Worm (Caenorhabditis elegans) whole organism, L1 larva: ENCODE measurements around the gene irld-49.

Experiments used
- C04F5.9 ChIP-seq: sonication (generic microtip); optimal IDR thresholded peaks from 2 replicates; lab custom pipeline; 2016; ENCODE audit warnings: missing genetic modification characterization, missing compliant biosample characterization
- C34B4.2 ChIP-seq: sonication (generic microtip); optimal IDR thresholded peaks from 2 replicates; lab custom pipeline; 2017; ENCODE audit warnings: mild to moderate bottlenecking, missing genetic modification characterization, missing compliant biosample characterization
- alr-1 ChIP-seq: fragments of 200-800 bp; sonication (Bioruptor generic); optimal IDR thresholded peaks from 2 replicates; lab custom pipeline; 2018; ENCODE audit warnings: borderline replicate concordance, mild to moderate bottlenecking, missing genetic modification characterization, missing compliant biosample characterization
- aly-2 ChIP-seq: fragments of 150-350 bp; optimal IDR thresholded peaks from 2 replicates; lab custom pipeline; 2014; ENCODE audit warnings: missing biosample characterization, missing genetic modification characterization
- blmp-1 ChIP-seq: fragments of 150-350 bp; optimal IDR thresholded peaks from 2 replicates; lab custom pipeline; 2014; ENCODE audit warnings: missing biosample characterization, missing genetic modification characterization
- ceh-63 ChIP-seq: fragments of 200-800 bp; sonication (Bioruptor generic); optimal IDR thresholded peaks from 2 replicates; lab custom pipeline; 2018; ENCODE audit warnings: mild to moderate bottlenecking, missing genetic modification characterization, missing compliant biosample characterization
- ceh-82 ChIP-seq, 3 experiments: fragments of 150-350 bp in 1 of 3; sonication (generic microtip) in 2 of 3; optimal IDR thresholded peaks; 2 replicates each; lab custom pipeline; 2014 to 2017; ENCODE audit warnings: missing biosample characterization in 3 of 3, missing genetic modification characterization in 3 of 3
- ceh-90 ChIP-seq: sonication (generic microtip); optimal IDR thresholded peaks from 2 replicates; lab custom pipeline; 2016; ENCODE audit warnings: missing genetic modification characterization, missing compliant biosample characterization
- ces-1 ChIP-seq: fragments of 150-350 bp; optimal IDR thresholded peaks from 2 replicates; lab custom pipeline; 2014; ENCODE audit warnings: missing biosample characterization, missing genetic modification reagents, missing genetic modification characterization
- dpl-1 ChIP-seq, 3 experiments: fragments of 150-350 bp in 2 of 3; sonication (generic microtip) in 1 of 3; optimal IDR thresholded peaks; 2 replicates each; lab custom pipeline; 2014 to 2017; ENCODE audit warnings: missing biosample characterization in 3 of 3, missing genetic modification characterization in 3 of 3, missing genetic modification reagents in 3 of 3
- efl-1 ChIP-seq, 4 experiments: fragments of 150-350 bp; optimal IDR thresholded peaks in 3 of 4; peaks in 1 of 4; 1 replicate in 1 of 4; 2 replicates in 3 of 4; lab custom pipeline; 2014; ENCODE audit warnings: missing biosample characterization in 2 of 4, missing genetic modification characterization in 2 of 4, missing genetic modification reagents in 2 of 4
- egl-27 ChIP-seq, 2 experiments: fragments of 150-350 bp in 1 of 2; sonication (generic microtip); optimal IDR thresholded peaks; 3 replicates each; lab custom pipeline; 2017 to 2018; ENCODE audit warnings: missing biosample characterization in 2 of 2, missing genetic modification characterization in 2 of 2, missing genetic modification reagents in 2 of 2
- fkh-4 ChIP-seq: sonication (generic microtip); optimal IDR thresholded peaks from 2 replicates; lab custom pipeline; 2016; ENCODE audit warnings: missing compliant biosample characterization, missing genetic modification characterization, borderline replicate concordance
- fkh-8 ChIP-seq: sonication (generic microtip); optimal IDR thresholded peaks from 2 replicates; lab custom pipeline; 2016; ENCODE audit warnings: mild to moderate bottlenecking, missing genetic modification characterization, missing compliant biosample characterization
- hlh-4 ChIP-seq: sonication (generic microtip); optimal IDR thresholded peaks from 2 replicates; lab custom pipeline; 2016; ENCODE audit warnings: mild to moderate bottlenecking, missing genetic modification characterization, missing compliant biosample characterization
- hpl-2 ChIP-seq: fragments of 150-350 bp; optimal IDR thresholded peaks from 2 replicates; lab custom pipeline; 2014; ENCODE audit warnings: missing biosample characterization, missing genetic modification reagents, missing genetic modification characterization
- lin-14 ChIP-seq: fragments of 200-800 bp; sonication (Bioruptor generic); optimal IDR thresholded peaks from 2 replicates; lab custom pipeline; 2018; ENCODE audit warnings: mild to moderate bottlenecking, missing genetic modification characterization, moderate library complexity, missing compliant biosample characterization
- lin-15B ChIP-seq: fragments of 150-350 bp; sonication (generic microtip); optimal IDR thresholded peaks from 3 replicates; lab custom pipeline; 2014; ENCODE audit warnings: missing biosample characterization, missing genetic modification characterization
- lir-3 ChIP-seq: sonication (generic microtip); optimal IDR thresholded peaks from 2 replicates; lab custom pipeline; 2016; ENCODE audit warnings: mild to moderate bottlenecking, missing genetic modification characterization, moderate library complexity, missing compliant biosample characterization; ENCODE audit not compliant: poor library complexity
- mef-2 ChIP-seq: fragments of 150-350 bp; optimal IDR thresholded peaks from 2 replicates; lab custom pipeline; 2014; ENCODE audit warnings: missing biosample characterization, missing genetic modification characterization
- nhr-11 ChIP-seq: fragments of 150-350 bp; optimal IDR thresholded peaks from 2 replicates; lab custom pipeline; 2014; ENCODE audit warnings: missing biosample characterization, missing genetic modification characterization
- nhr-19 ChIP-seq: fragments of 200-800 bp; sonication (Bioruptor generic); conservative IDR thresholded peaks from 2 replicates; pipeline ENCODE4 v1.3.6; 2022; ENCODE audit warnings: missing genetic modification characterization, missing compliant biosample characterization
- nhr-71 ChIP-seq: sonication (generic microtip); optimal IDR thresholded peaks from 2 replicates; lab custom pipeline; 2016; ENCODE audit warnings: mild to moderate bottlenecking, missing genetic modification characterization, moderate library complexity, missing compliant biosample characterization
- nhr-77 ChIP-seq: fragments of 150-350 bp; optimal IDR thresholded peaks from 2 replicates; lab custom pipeline; 2014; ENCODE audit warnings: missing biosample characterization, missing genetic modification characterization
- nhr-85 ChIP-seq: sonication (generic microtip); peaks from one replicate; lab custom pipeline; 2016; ENCODE audit warnings: missing genetic modification characterization, inconsistent platforms, missing compliant biosample characterization
- nhr-90 ChIP-seq: sonication (generic microtip); optimal IDR thresholded peaks from 2 replicates; lab custom pipeline; 2016; ENCODE audit warnings: mild to moderate bottlenecking, missing genetic modification characterization, missing compliant biosample characterization; ENCODE audit not compliant: poor library complexity
- pag-3 ChIP-seq: sonication (generic microtip); optimal IDR thresholded peaks from 2 replicates; lab custom pipeline; 2017; ENCODE audit warnings: missing genetic modification characterization, mild to moderate bottlenecking, missing compliant biosample characterization, antibody characterized with exemption, borderline replicate concordance; ENCODE audit not compliant: insufficient read depth
- pqm-1 ChIP-seq: sonication (generic microtip); optimal IDR thresholded peaks from 3 replicates; lab custom pipeline; 2017; ENCODE audit warnings: missing biosample characterization, missing genetic modification characterization
- skn-1 ChIP-seq: fragments of 150-350 bp; optimal IDR thresholded peaks from 2 replicates; lab custom pipeline; 2014; ENCODE audit warnings: missing biosample characterization, missing genetic modification characterization
- snpc-4 ChIP-seq: fragments of 150-350 bp; optimal IDR thresholded peaks from 2 replicates; lab custom pipeline; 2014; ENCODE audit warnings: missing biosample characterization, missing genetic modification characterization
- sup-37 ChIP-seq: fragments of 200-800 bp; sonication (Bioruptor generic); optimal IDR thresholded peaks from 2 replicates; lab custom pipeline; 2018; ENCODE audit warnings: mild to moderate bottlenecking, missing genetic modification characterization, missing compliant biosample characterization
- tbx-2 ChIP-seq: sonication (generic microtip); optimal IDR thresholded peaks from 2 replicates; lab custom pipeline; 2016; ENCODE audit warnings: missing genetic modification characterization, missing compliant biosample characterization
- tlp-1 ChIP-seq: fragments of 150-350 bp; optimal IDR thresholded peaks from 2 replicates; lab custom pipeline; 2014; ENCODE audit warnings: missing biosample characterization, missing genetic modification characterization
- unc-62 ChIP-seq: fragments of 150-350 bp; optimal IDR thresholded peaks from 2 replicates; lab custom pipeline; 2014; ENCODE audit warnings: missing biosample characterization, missing genetic modification reagents, missing genetic modification characterization
- unc-86 ChIP-seq: sonication (generic microtip); optimal IDR thresholded peaks from 2 replicates; lab custom pipeline; 2016; ENCODE audit warnings: missing genetic modification characterization, missing compliant biosample characterization
- xbp-1 ChIP-seq: sonication (generic microtip); optimal IDR thresholded peaks from 2 replicates; lab custom pipeline; 2016; ENCODE audit warnings: missing genetic modification characterization, missing compliant biosample characterization
- zag-1 ChIP-seq: fragments of 150-350 bp; optimal IDR thresholded peaks from 2 replicates; lab custom pipeline; 2014; ENCODE audit warnings: missing biosample characterization, missing genetic modification characterization
- ztf-11 ChIP-seq, 2 experiments: sonication (generic microtip); optimal IDR thresholded peaks; 2 replicates each; lab custom pipeline; 2016 to 2017; ENCODE audit warnings: missing genetic modification characterization in 2 of 2, missing biosample characterization in 1 of 2, missing compliant biosample characterization in 1 of 2

Gene irld-49

ce11 chrII:2923617-2924016 is 20.4 kb upstream of the irld-49 start, which contains the start of gene ZK355.2:
Gene ZK355.2 (plus strand): TSS chrII:2923917.
- no peak for TF ChIP-seq alr-1 (tag; lab: Kevin White, UChicago)
- no peak for TF ChIP-seq ceh-90 (tag; lab: Kevin White, UChicago)
- no peak for TF ChIP-seq C34B4.2 (tag; lab: Kevin White, UChicago)
- peak; percentile 50 for TF ChIP-seq pqm-1 (tag; lab: Kevin White, UChicago)

ce11 chrII:2925032-2925431 is 18.9 kb upstream of the irld-49 start:
- TF ChIP-seq lir-3 (tag; lab: Kevin White, UChicago) (no peak), pag-3 (tag; lab: Kevin White, UChicago) (no peak), efl-1 (optimal IDR thresholded peaks at IDR 0.05; lab: Kevin White, UChicago) (no peak), efl-1 (GFP tag; optimal IDR thresholded peaks at IDR 0.05 in 1 of 2; lab: Kevin White, UChicago) (peak in 1 of 2 experiments; percentile 18), lin-14 (GFP tag; lab: Kevin White, UChicago) (no peak), zag-1 (no peak), aly-2 (tag; lab: Kevin White, UChicago) (no peak), pqm-1 (tag; lab: Kevin White, UChicago) (no peak)

ce11 chrII:2925806-2926558 is 18.0 kb upstream of the irld-49 start:
- TF ChIP-seq nhr-85 (no peak), efl-1 (optimal IDR thresholded peaks at IDR 0.05; lab: Kevin White, UChicago) (no peak), efl-1 (GFP tag; optimal IDR thresholded peaks at IDR 0.05 in 1 of 2; lab: Kevin White, UChicago) (peak in 1 of 2 experiments; percentile 51)
- TF ChIP-seq, all 84 proteins: peak for 1

- TF ChIP-seq sup-37 = no peak
- TF ChIP-seq skn-1 (tag; lab: Kevin White, UChicago) = no peak
- no peak for TF ChIP-seq nhr-11 (tag; lab: Kevin White, UChicago)
- TF ChIP-seq nhr-77 (tag; lab: Kevin White, UChicago) = no peak
- TF ChIP-seq ztf-11 (tag; optimal IDR thresholded peaks at IDR 0.05; lab: Kevin White, UChicago) = no peak
- TF ChIP-seq ceh-82 (tag; optimal IDR thresholded peaks at IDR 0.05; lab: Kevin White, UChicago) = no peak
- TF ChIP-seq tlp-1 = no peak
- no peak for TF ChIP-seq egl-27 (tag; optimal IDR thresholded peaks at IDR 0.05; lab: Kevin White, UChicago)
- TF ChIP-seq lin-15B = no peak
These were observed 16.4 kb upstream of the irld-49 start, which contains the start of the genes ZK355.3 and ZK355.8 for ce11 chrII:2927533-2927932. Gene ZK355.3 (minus strand): TSS chrII:2927633. Gene ZK355.8 (plus strand): TSS chrII:2927804.

ce11 chrII:2929846-2930245 is 14.1 kb upstream of the irld-49 start:
- TF ChIP-seq efl-1 (optimal IDR thresholded peaks at IDR 0.05; lab: Kevin White, UChicago) (no peak), efl-1 (GFP tag; optimal IDR thresholded peaks at IDR 0.05 in 1 of 2; lab: Kevin White, UChicago) (peak in 1 of 2 experiments; percentile 25), dpl-1 (GFP tag; optimal IDR thresholded peaks at IDR 0.05; lab: Kevin White, UChicago) (no peak)

- TF ChIP-seq hpl-2 (GFP tag; lab: Kevin White, UChicago) (no peak), snpc-4 (tag; lab: Kevin White, UChicago) (no peak), blmp-1 (no peak), fkh-4 (tag; lab: Kevin White, UChicago) (no peak), dpl-1 (GFP tag; optimal IDR thresholded peaks at IDR 0.05; lab: Kevin White, UChicago) (no peak), hlh-4 (tag; lab: Kevin White, UChicago) (no peak), ceh-63 (GFP tag; lab: Kevin White, UChicago) (no peak), fkh-8 (no peak), nhr-90 (tag; lab: Kevin White, UChicago) (no peak), unc-86 (tag; lab: Kevin White, UChicago) (no peak), C04F5.9 (tag; lab: Kevin White, UChicago) (no peak), tbx-2 (tag; lab: Kevin White, UChicago) (no peak), C34B4.2 (tag; lab: Kevin White, UChicago) (no peak), nhr-19 (GFP tag; lab: Robert Waterston, UW) (no peak), unc-62 (no peak), lin-15B (no peak), nhr-71 (no peak), mef-2 (tag; lab: Kevin White, UChicago) (no peak), ces-1 (no peak), xbp-1 (no peak)
These were observed 13.5 kb upstream of the irld-49 start, which contains the start of the genes irld-64 and irld-63 for ce11 chrII:2930499-2930898. Gene irld-64 (minus strand): TSS chrII:2930599. Gene irld-63 (plus strand): TSS chrII:2930728.
